Worm (Caenorhabditis elegans): ENCODE results near the gene Y73C8B.5.

Y73C8B.5 gene

ce11 chrV:3162299-3162698, 34.8 kb upstream of the Y73C8B.5 start:
- no peak for TF ChIP-seq hmbx-1 (tag; optimal IDR thresholded peaks at IDR 0.05)
- TF ChIP-seq ama-1 (optimal IDR thresholded peaks at IDR 0.05) = no peak
- no peak for TF ChIP-seq hnd-1 (tag; optimal IDR thresholded peaks at IDR 0.05)
- TF ChIP-seq tbx-11 (GFP tag; IDR thresholded peaks at IDR 0.05) = no peak
- TF ChIP-seq pes-1 (GFP tag; IDR thresholded peaks at IDR 0.05) = no peak
- no peak for TF ChIP-seq scrt-1 (GFP tag; IDR thresholded peaks at IDR 0.05)
- no peak for TF ChIP-seq B0310.2 (tag; optimal IDR thresholded peaks at IDR 0.05)
- TF ChIP-seq sea-1 (GFP tag; conservative IDR thresholded peaks at IDR 0.05) = no peak
- no peak for TF ChIP-seq aly-1 (tag; optimal IDR thresholded peaks at IDR 0.05)
- no peak for TF ChIP-seq flt-1 (GFP tag; IDR thresholded peaks at IDR 0.05)
- no peak for TF ChIP-seq F13C5.2 (tag; optimal IDR thresholded peaks at IDR 0.05)
- TF ChIP-seq tra-4 (tag; optimal IDR thresholded peaks at IDR 0.05) = no peak
- TF ChIP-seq ceh-13 (GFP tag; optimal IDR thresholded peaks at IDR 0.05) = no peak

DNA sequence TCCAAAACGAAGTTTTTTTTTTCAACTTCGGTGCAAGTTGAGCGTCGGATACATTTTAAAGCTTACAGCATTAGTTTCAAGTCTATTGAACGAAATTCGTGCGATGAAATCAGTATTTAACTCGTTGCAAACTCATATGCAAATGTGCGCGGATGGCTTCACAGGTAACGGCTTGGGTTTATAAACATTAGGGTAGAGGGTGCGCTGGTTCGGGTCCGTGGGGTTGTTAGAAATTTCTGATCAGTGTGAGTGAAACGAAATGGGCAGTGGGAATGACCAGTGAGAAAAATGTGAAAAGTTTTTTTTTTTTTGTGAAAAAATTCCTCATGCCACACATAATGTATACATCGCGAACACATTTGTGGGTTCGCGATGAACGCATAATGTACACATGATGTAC, 33.9 kb upstream of the Y73C8B.5 start:
- no peak for TF ChIP-seq B0310.2 (tag; optimal IDR thresholded peaks at IDR 0.05)
- no peak for TF ChIP-seq flt-1 (GFP tag; IDR thresholded peaks at IDR 0.05)
- TF ChIP-seq ets-7 (tag; optimal IDR thresholded peaks at IDR 0.05) = no peak
- no peak for TF ChIP-seq aly-1 (tag; optimal IDR thresholded peaks at IDR 0.05)
- no peak for TF ChIP-seq ceh-13 (GFP tag; optimal IDR thresholded peaks at IDR 0.05)
- no peak for TF ChIP-seq hnd-1 (tag; optimal IDR thresholded peaks at IDR 0.05)
- no peak for TF ChIP-seq F13C5.2 (tag; optimal IDR thresholded peaks at IDR 0.05)
- TF ChIP-seq tbx-37 (GFP tag; conservative IDR thresholded peaks at IDR 0.05) = no peak
- TF ChIP-seq ama-1 (optimal IDR thresholded peaks at IDR 0.05) = no peak
- no peak for TF ChIP-seq tra-4 (tag; optimal IDR thresholded peaks at IDR 0.05)

DNA sequence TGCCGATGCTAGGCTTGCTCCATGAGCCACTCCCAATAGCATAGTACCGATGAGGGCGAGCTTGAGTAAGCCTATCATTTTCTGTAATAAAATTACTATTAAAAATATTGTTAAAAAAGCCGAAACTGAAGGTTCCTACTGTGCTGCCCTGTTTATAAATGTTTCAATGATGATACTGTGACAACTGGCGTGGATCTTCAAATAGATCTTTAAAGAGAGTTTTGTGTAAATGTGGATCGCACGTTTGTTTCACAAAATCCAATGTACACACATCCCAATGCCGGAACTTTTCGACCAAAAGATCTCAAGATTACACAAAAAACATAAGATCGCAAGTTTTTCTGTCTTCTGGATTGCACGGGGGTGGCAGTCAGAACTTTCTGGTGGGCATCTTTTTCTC, 31.6 kb upstream of the Y73C8B.5 start, which contains the start of gene C36C5.14:
TSS of gene C36C5.14 (minus strand) at position 101 of the 400 bp plus-strand sequence.
- TF ChIP-seq hmbx-1 (tag; optimal IDR thresholded peaks at IDR 0.05) = no peak
- TF ChIP-seq tbx-37 (GFP tag; conservative IDR thresholded peaks at IDR 0.05) = no peak
- no peak for TF ChIP-seq tbx-11 (GFP tag; IDR thresholded peaks at IDR 0.05)
- no peak for TF ChIP-seq scrt-1 (GFP tag; IDR thresholded peaks at IDR 0.05)
- no peak for TF ChIP-seq F13C5.2 (tag; optimal IDR thresholded peaks at IDR 0.05)
- TF ChIP-seq ceh-13 (GFP tag; optimal IDR thresholded peaks at IDR 0.05) = no peak
- no peak for TF ChIP-seq aly-1 (tag; optimal IDR thresholded peaks at IDR 0.05)
- TF ChIP-seq ceh-36 (tag; optimal IDR thresholded peaks at IDR 0.05) = no peak
- TF ChIP-seq ets-7 (tag; optimal IDR thresholded peaks at IDR 0.05) = no peak
- no peak for TF ChIP-seq B0310.2 (tag; optimal IDR thresholded peaks at IDR 0.05)
- no peak for TF ChIP-seq ama-1 (optimal IDR thresholded peaks at IDR 0.05)
- TF ChIP-seq hmg-4 (GFP tag; optimal IDR thresholded peaks at IDR 0.05) = no peak
- TF ChIP-seq tra-4 (tag; optimal IDR thresholded peaks at IDR 0.05) = no peak
- TF ChIP-seq sea-1 (GFP tag; conservative IDR thresholded peaks at IDR 0.05) = no peak
- TF ChIP-seq hnd-1 (tag; optimal IDR thresholded peaks at IDR 0.05) = no peak
- no peak for TF ChIP-seq pes-1 (GFP tag; IDR thresholded peaks at IDR 0.05)
- TF ChIP-seq flt-1 (GFP tag; IDR thresholded peaks at IDR 0.05) = no peak

DNA sequence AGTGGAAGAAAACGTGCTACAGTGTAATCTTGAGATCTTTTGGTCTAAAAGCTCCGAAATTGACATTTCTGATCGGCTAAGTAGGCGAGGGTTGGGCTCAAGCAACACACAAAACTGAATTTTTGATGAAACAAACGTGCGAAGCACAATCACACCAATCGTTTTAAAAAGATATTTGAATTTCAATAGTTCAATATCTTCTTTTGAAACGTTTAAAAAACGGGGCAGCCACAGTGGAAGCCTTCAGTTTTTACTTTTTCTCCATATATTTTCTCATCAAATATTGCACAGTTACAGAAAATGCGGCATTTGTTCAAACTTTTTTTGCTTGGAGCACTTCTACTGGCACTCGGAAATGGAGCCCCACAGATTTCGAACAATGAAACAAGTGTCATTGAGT, 30.8 kb upstream of the Y73C8B.5 start, which contains the start of gene C36C5.4:
TSS of gene C36C5.4 (plus strand) at position 301 of the 400 bp plus-strand sequence.
- TF ChIP-seq tra-4 (tag; optimal IDR thresholded peaks at IDR 0.05) = no peak
- no peak for TF ChIP-seq F13C5.2 (tag; optimal IDR thresholded peaks at IDR 0.05)
- no peak for TF ChIP-seq flt-1 (GFP tag; IDR thresholded peaks at IDR 0.05)
- TF ChIP-seq aly-1 (tag; optimal IDR thresholded peaks at IDR 0.05) = no peak
- TF ChIP-seq tbx-11 (GFP tag; IDR thresholded peaks at IDR 0.05) = no peak
- TF ChIP-seq hmg-4 (GFP tag; optimal IDR thresholded peaks at IDR 0.05) = no peak
- no peak for TF ChIP-seq B0310.2 (tag; optimal IDR thresholded peaks at IDR 0.05)

- no peak for TF ChIP-seq flt-1 (GFP tag; IDR thresholded peaks at IDR 0.05)
- no peak for TF ChIP-seq B0310.2 (tag; optimal IDR thresholded peaks at IDR 0.05)
- no peak for TF ChIP-seq aly-1 (tag; optimal IDR thresholded peaks at IDR 0.05)
- no peak for TF ChIP-seq ets-7 (tag; optimal IDR thresholded peaks at IDR 0.05)
- TF ChIP-seq scrt-1 (GFP tag; IDR thresholded peaks at IDR 0.05) = no peak
Observed at ce11 chrV:3168650-3169049, 28.4 kb upstream of the Y73C8B.5 start, which contains the start of gene C36C5.15. Gene C36C5.15, minus strand, starts transcription at chrV:3168750.

- TF ChIP-seq tbx-37 (GFP tag; conservative IDR thresholded peaks at IDR 0.05) (no peak), pes-1 (GFP tag; IDR thresholded peaks at IDR 0.05) (no peak), ets-7 (tag; optimal IDR thresholded peaks at IDR 0.05) (no peak), sea-1 (GFP tag; conservative IDR thresholded peaks at IDR 0.05) (no peak), aly-1 (tag; optimal IDR thresholded peaks at IDR 0.05) (no peak), ama-1 (optimal IDR thresholded peaks at IDR 0.05) (no peak)
Observed at ce11 chrV:3169838-3170237, 27.2 kb upstream of the Y73C8B.5 start, which contains the start of gene srbc-6. Gene srbc-6, plus strand, starts transcription at chrV:3170138.

- TF ChIP-seq tra-4 (tag; optimal IDR thresholded peaks at IDR 0.05) (no peak), hmg-4 (GFP tag; optimal IDR thresholded peaks at IDR 0.05) (no peak), hmbx-1 (tag; optimal IDR thresholded peaks at IDR 0.05) (no peak), ceh-13 (GFP tag; optimal IDR thresholded peaks at IDR 0.05) (no peak), flt-1 (GFP tag; IDR thresholded peaks at IDR 0.05) (no peak), aly-1 (tag; optimal IDR thresholded peaks at IDR 0.05) (no peak), scrt-1 (GFP tag; IDR thresholded peaks at IDR 0.05) (no peak), pes-1 (GFP tag; IDR thresholded peaks at IDR 0.05) (no peak), hnd-1 (tag; optimal IDR thresholded peaks at IDR 0.05) (no peak), F13C5.2 (tag; optimal IDR thresholded peaks at IDR 0.05) (no peak)
Observed at ce11 chrV:3171625-3172024, 25.4 kb upstream of the Y73C8B.5 start.

ce11 chrV:3176161-3176560, 20.9 kb upstream of the Y73C8B.5 start, which contains the start of gene srab-8:
Gene srab-8, plus strand, starts transcription at chrV:3176461.
- no peak for TF ChIP-seq scrt-1 (GFP tag; IDR thresholded peaks at IDR 0.05)
- no peak for TF ChIP-seq F13C5.2 (tag; optimal IDR thresholded peaks at IDR 0.05)
- no peak for TF ChIP-seq hmg-4 (GFP tag; optimal IDR thresholded peaks at IDR 0.05)
- no peak for TF ChIP-seq tbx-11 (GFP tag; IDR thresholded peaks at IDR 0.05)
- no peak for TF ChIP-seq B0310.2 (tag; optimal IDR thresholded peaks at IDR 0.05)
- TF ChIP-seq sea-1 (GFP tag; conservative IDR thresholded peaks at IDR 0.05) = no peak
- no peak for TF ChIP-seq aly-1 (tag; optimal IDR thresholded peaks at IDR 0.05)
- TF ChIP-seq ets-7 (tag; optimal IDR thresholded peaks at IDR 0.05) = no peak
- TF ChIP-seq ceh-36 (tag; optimal IDR thresholded peaks at IDR 0.05) = no peak
- no peak for TF ChIP-seq hmbx-1 (tag; optimal IDR thresholded peaks at IDR 0.05)
- TF ChIP-seq flt-1 (GFP tag; IDR thresholded peaks at IDR 0.05) = no peak
- no peak for TF ChIP-seq pes-1 (GFP tag; IDR thresholded peaks at IDR 0.05)
- no peak for TF ChIP-seq hnd-1 (tag; optimal IDR thresholded peaks at IDR 0.05)
- no peak for TF ChIP-seq tra-4 (tag; optimal IDR thresholded peaks at IDR 0.05)
- TF ChIP-seq ama-1 (optimal IDR thresholded peaks at IDR 0.05) = no peak
